Fruit fly (Drosophila melanogaster) whole organism, embryonic: ENCODE results near the gene hng2.
A peak's percentile ranks its signal among the peaks of the same experiment; 100 is the strongest.

ENCODE experiments used
- Adf1 ChIP-seq: fragments of 200-800 bp; sonication (Bioruptor generic); IDR thresholded peaks from 2 replicates; pipeline ENCODE4 v1.3.6; 2022; ENCODE audit warnings: missing biosample characterization, missing genetic modification characterization
- Awh ChIP-seq: fragments of 200-800 bp; sonication (Bioruptor generic); IDR thresholded peaks from 2 replicates; pipeline ENCODE4, ENCODE4 v1.3.6; 2022; ENCODE audit warnings: missing biosample characterization, missing genetic modification characterization
- CG10959 ChIP-seq: fragments of 200-800 bp; sonication (Bioruptor generic); IDR thresholded peaks from 2 replicates; pipeline ENCODE4 v1.3.6; 2022; ENCODE audit warnings: missing biosample characterization, missing genetic modification characterization
- CG12219 ChIP-seq: fragments of 200-800 bp; sonication (Bioruptor generic); optimal IDR thresholded peaks from 3 replicates; lab custom pipeline; 2018; ENCODE audit warnings: missing biosample characterization, mild to moderate bottlenecking, missing genetic modification characterization
- CG14014 ChIP-seq: fragments of 200-800 bp; sonication (Bioruptor generic); IDR thresholded peaks from 2 replicates; pipeline ENCODE4 v1.3.6; 2022; ENCODE audit warnings: missing biosample characterization, missing genetic modification characterization
- CG14965 ChIP-seq: fragments of 200-800 bp; sonication (Bioruptor generic); optimal IDR thresholded peaks from 2 replicates; lab custom pipeline; 2016; ENCODE audit warnings: missing biosample characterization, missing genetic modification characterization, borderline replicate concordance
- CG15601 ChIP-seq: fragments of 200-800 bp; sonication (Bioruptor generic); optimal IDR thresholded peaks from 3 replicates; lab custom pipeline; 2019; ENCODE audit warnings: missing biosample characterization, mild to moderate bottlenecking, missing genetic modification characterization, moderate library complexity
- CG17912 ChIP-seq: fragments of 200-800 bp; sonication (Bioruptor generic); optimal IDR thresholded peaks from 2 replicates; lab custom pipeline; 2018; ENCODE audit warnings: missing biosample characterization, mild to moderate bottlenecking, missing genetic modification characterization
- CG18262 ChIP-seq: fragments of 200-800 bp; optimal IDR thresholded peaks from 3 replicates; lab custom pipeline; 2019; ENCODE audit warnings: missing biosample characterization, mild to moderate bottlenecking, missing genetic modification characterization, moderate library complexity
- CG30431 ChIP-seq: fragments of 200-800 bp; sonication (Bioruptor generic); optimal IDR thresholded peaks from 2 replicates; lab custom pipeline; 2017; ENCODE audit warnings: missing biosample characterization, missing genetic modification characterization
- CG31365 ChIP-seq: fragments of 200-800 bp; sonication (Bioruptor generic); optimal IDR thresholded peaks from 2 replicates; lab custom pipeline; 2018; ENCODE audit warnings: missing biosample characterization, mild to moderate bottlenecking, missing genetic modification characterization
- CG34422 ChIP-seq: fragments of 200-800 bp; sonication (Bioruptor generic); IDR thresholded peaks from 3 replicates; pipeline ENCODE4 v1.3.6; 2022; ENCODE audit warnings: missing biosample characterization, missing genetic modification characterization
- CG4854 ChIP-seq: fragments of 200-800 bp; sonication (Bioruptor generic); optimal IDR thresholded peaks from 2 replicates; lab custom pipeline; 2016; ENCODE audit warnings: missing biosample characterization, missing genetic modification characterization, inconsistent platforms
- CG6272 ChIP-seq: fragments of 200-800 bp; sonication (Bioruptor generic); IDR thresholded peaks from 2 replicates; pipeline ENCODE4 v1.3.6; 2022; ENCODE audit warnings: missing biosample characterization, missing genetic modification characterization
- CG8924 ChIP-seq: fragments of 200-800 bp; optimal IDR thresholded peaks from 3 replicates; lab custom pipeline; 2019; ENCODE audit warnings: missing biosample characterization, mild to moderate bottlenecking, missing genetic modification characterization, moderate library complexity
- CG9727 ChIP-seq: fragments of 200-800 bp; sonication (Bioruptor generic); optimal IDR thresholded peaks from 3 replicates; lab custom pipeline; 2017; ENCODE audit warnings: missing biosample characterization, mild to moderate bottlenecking, missing genetic modification characterization
- Dbx ChIP-seq: fragments of 200-800 bp; sonication (Bioruptor generic); IDR thresholded peaks from 3 replicates; pipeline ENCODE4 v1.3.6; 2022; ENCODE audit warnings: missing biosample characterization, missing genetic modification characterization
- HHEX ChIP-seq: fragments of 200-800 bp; sonication (Bioruptor generic); optimal IDR thresholded peaks from 3 replicates; lab custom pipeline; 2017; ENCODE audit warnings: missing biosample characterization, mild to moderate bottlenecking, missing genetic modification characterization, missing genetic modification reagents
- HLH3B ChIP-seq: fragments of 200-800 bp; sonication (Bioruptor generic); IDR thresholded peaks from 2 replicates; pipeline ENCODE4 v1.3.6; 2022; ENCODE audit warnings: missing biosample characterization, missing genetic modification characterization
- HLHmδ ChIP-seq: fragments of 200-800 bp; sonication (Bioruptor generic); optimal IDR thresholded peaks from 2 replicates; lab custom pipeline; 2018; ENCODE audit warnings: missing biosample characterization, mild to moderate bottlenecking, missing genetic modification characterization, moderate library complexity
- Lhr ChIP-seq: fragments of 200-800 bp; sonication (Bioruptor generic); optimal IDR thresholded peaks from 3 replicates; lab custom pipeline; 2017; ENCODE audit warnings: mild to moderate bottlenecking, missing biosample characterization, missing genetic modification reagents, missing genetic modification characterization
- MBD-R2 ChIP-seq: fragments of 200-800 bp; sonication (Bioruptor generic); IDR thresholded peaks from 2 replicates; pipeline ENCODE4 v1.3.6; 2022; ENCODE audit warnings: missing biosample characterization, missing genetic modification characterization
- Nf-YB ChIP-seq: fragments of 200-800 bp; sonication (Bioruptor generic); optimal IDR thresholded peaks from 3 replicates; lab custom pipeline; 2019; ENCODE audit warnings: missing biosample characterization, mild to moderate bottlenecking, missing genetic modification characterization, moderate library complexity
- chn ChIP-seq: fragments of 200-800 bp; sonication (Bioruptor generic); optimal IDR thresholded peaks from 2 replicates; lab custom pipeline; 2016; ENCODE audit warnings: missing biosample characterization, missing genetic modification characterization
- dan ChIP-seq: fragments of 200-800 bp; sonication (Bioruptor generic); IDR thresholded peaks from 2 replicates; pipeline ENCODE4 v1.3.6; 2022; ENCODE audit warnings: missing biosample characterization, missing genetic modification characterization
- eyg ChIP-seq: fragments of 200-800 bp; sonication (Bioruptor generic); optimal IDR thresholded peaks from 3 replicates; lab custom pipeline; 2016; ENCODE audit warnings: missing biosample characterization, missing genetic modification characterization
- ftz-f1 ChIP-seq: fragments of 200-800 bp; sonication (Bioruptor generic); optimal IDR thresholded peaks from 2 replicates; lab custom pipeline; 2016; ENCODE audit warnings: missing biosample characterization, missing genetic modification characterization
- gro ChIP-seq: fragments of 200-800 bp; sonication (Bioruptor generic); optimal IDR thresholded peaks from 2 replicates; lab custom pipeline; 2016; ENCODE audit warnings: missing biosample characterization, missing genetic modification characterization
- gsb-n ChIP-seq: fragments of 200-800 bp; sonication (Bioruptor generic); optimal IDR thresholded peaks from 3 replicates; lab custom pipeline; 2018; ENCODE audit warnings: missing biosample characterization, mild to moderate bottlenecking, missing genetic modification characterization
- hth ChIP-seq: fragments of >200 bp; optimal IDR thresholded peaks from 2 replicates; lab custom pipeline; 2017; ENCODE audit warnings: inconsistent platforms
- kni ChIP-seq: fragments of 200-800 bp; sonication (Bioruptor generic); optimal IDR thresholded peaks from 3 replicates; lab custom pipeline; 2017; ENCODE audit warnings: mild to moderate bottlenecking, missing biosample characterization, missing genetic modification reagents, missing genetic modification characterization
- lilli ChIP-seq: fragments of 200-800 bp; sonication (Bioruptor generic); optimal IDR thresholded peaks from 3 replicates; lab custom pipeline; 2016; ENCODE audit warnings: missing biosample characterization, missing genetic modification characterization
- luna ChIP-seq: fragments of 200-800 bp; sonication (Bioruptor generic); optimal IDR thresholded peaks from 2 replicates; lab custom pipeline; 2016; ENCODE audit warnings: missing biosample characterization, missing genetic modification characterization
- org-1 ChIP-seq: fragments of 200-800 bp; sonication (Bioruptor generic); optimal IDR thresholded peaks from 2 replicates; lab custom pipeline; 2017; ENCODE audit warnings: missing biosample characterization, missing genetic modification characterization
- p53 ChIP-seq: fragments of 200-800 bp; sonication (Bioruptor generic); optimal IDR thresholded peaks from 2 replicates; lab custom pipeline; 2016; ENCODE audit warnings: missing biosample characterization, missing genetic modification characterization
- pan ChIP-seq, 4 experiments: fragments of >200 bp in 3 of 4; fragments of 200-800 bp in 1 of 4; sonication (Bioruptor generic) in 1 of 4; optimal IDR thresholded peaks in 3 of 4; IDR thresholded peaks in 1 of 4; 2 replicates each; pipeline versions ENCODE4 v1.3.6 to Lab custom; 2017 to 2022; ENCODE audit warnings: missing biosample characterization in 2 of 4, missing genetic modification characterization in 2 of 4, mixed read lengths in 1 of 4
- pita ChIP-seq: fragments of 200-800 bp; sonication (Bioruptor generic); optimal IDR thresholded peaks from 2 replicates; lab custom pipeline; 2017; ENCODE audit warnings: missing biosample characterization, mild to moderate bottlenecking, missing genetic modification characterization
- row ChIP-seq: fragments of 200-800 bp; sonication (Bioruptor generic); IDR thresholded peaks from 3 replicates; pipeline ENCODE4 v1.3.6; 2022; ENCODE audit warnings: missing biosample characterization, missing genetic modification characterization
- schlank ChIP-seq: fragments of 200-800 bp; sonication (Bioruptor generic); optimal IDR thresholded peaks from 2 replicates; lab custom pipeline; 2018; ENCODE audit warnings: missing biosample characterization, mild to moderate bottlenecking, missing genetic modification characterization
- sens ChIP-seq: fragments of 200-800 bp; sonication (Bioruptor generic); peaks from one replicate; lab custom pipeline; 2016; ENCODE audit warnings: missing biosample characterization, missing genetic modification characterization
- sens-2 ChIP-seq: fragments of 200-800 bp; sonication (Bioruptor generic); IDR thresholded peaks from 2 replicates; pipeline ENCODE4 v1.3.6; 2022; ENCODE audit warnings: missing biosample characterization, missing genetic modification characterization
- sisA ChIP-seq: fragments of 200-800 bp; sonication (Bioruptor generic); IDR thresholded peaks from 2 replicates; pipeline ENCODE4 v1.3.6; 2022; ENCODE audit warnings: missing biosample characterization, missing genetic modification characterization
- slou ChIP-seq: fragments of 200-800 bp; sonication (Bioruptor generic); optimal IDR thresholded peaks from 3 replicates; lab custom pipeline; 2016; ENCODE audit warnings: missing biosample characterization, missing genetic modification characterization
- sug ChIP-seq: fragments of 200-800 bp; optimal IDR thresholded peaks from 2 replicates; lab custom pipeline; 2019; ENCODE audit warnings: missing biosample characterization, mild to moderate bottlenecking, missing genetic modification characterization, moderate library complexity
- tap ChIP-seq: fragments of 200-800 bp; optimal IDR thresholded peaks from 3 replicates; lab custom pipeline; 2019; ENCODE audit warnings: missing biosample characterization, mild to moderate bottlenecking, missing genetic modification characterization, moderate library complexity
- tgo ChIP-seq: fragments of 200-800 bp; sonication (Bioruptor generic); IDR thresholded peaks from 3 replicates; pipeline ENCODE4 v1.3.6; 2022; ENCODE audit warnings: missing biosample characterization, missing genetic modification characterization
- tio ChIP-seq: fragments of 200-800 bp; sonication (Bioruptor generic); optimal IDR thresholded peaks from 2 replicates; lab custom pipeline; 2017; ENCODE audit warnings: missing biosample characterization, missing genetic modification characterization, inconsistent platforms
- tup ChIP-seq: fragments of 200-800 bp; sonication (Bioruptor generic); optimal IDR thresholded peaks from 2 replicates; lab custom pipeline; 2016; ENCODE audit warnings: missing biosample characterization, mild to moderate bottlenecking, missing genetic modification characterization, moderate library complexity
- wor ChIP-seq: fragments of 200-800 bp; sonication (Bioruptor generic); IDR thresholded peaks from 2 replicates; pipeline ENCODE4 v1.3.6; 2022; ENCODE audit warnings: missing biosample characterization, missing genetic modification characterization
- zfh2 ChIP-seq: fragments of 200-800 bp; sonication (Bioruptor generic); optimal IDR thresholded peaks from 2 replicates; lab custom pipeline; 2016; ENCODE audit warnings: missing biosample characterization, missing genetic modification characterization

hng2 gene

DNA sequence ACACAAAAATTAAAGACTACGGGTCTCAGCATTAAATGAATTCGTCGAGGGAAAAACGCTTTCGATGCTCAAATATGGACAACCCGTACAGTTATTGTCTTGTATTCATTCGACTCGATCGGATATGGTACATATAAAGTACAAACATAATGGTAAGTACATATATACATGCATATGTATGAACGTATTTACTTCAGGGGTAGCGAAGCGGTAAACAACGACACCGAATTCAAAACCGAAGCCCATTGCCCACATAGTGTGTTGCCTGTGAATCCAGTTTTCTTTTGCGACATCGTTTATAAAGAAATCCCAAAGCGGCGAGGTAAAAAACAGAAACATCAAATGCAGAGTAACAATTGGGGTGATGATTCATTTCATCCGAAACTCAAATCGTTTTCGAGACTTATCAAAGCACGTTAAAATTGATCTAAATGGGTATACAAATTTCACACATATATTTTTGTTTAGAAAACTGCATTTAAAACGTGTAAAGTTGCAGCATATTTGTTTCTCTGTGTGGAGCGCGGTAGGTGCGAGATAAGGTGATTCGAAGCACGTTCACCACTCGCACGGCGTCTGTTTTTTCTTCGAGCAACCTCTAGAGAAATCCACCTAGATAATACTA, 6.3 kb downstream of the hng2 start (continued):
- TF ChIP-seq slou (GFP tag; lab: Kevin White, UChicago) (peak; percentile 45), wor (GFP tag; lab: Robert Waterston, UW) (0 out of 2 replicates have a peak, but pooled peaks have one; percentile 14), pita (GFP tag; lab: Kevin White, UChicago) (no peak), row (GFP tag; lab: Robert Waterston, UW) (peak; percentile 76), Lhr (GFP tag; lab: Kevin White, UChicago) (no peak), sens-2 (GFP tag; lab: Robert Waterston, UW) (no peak), sisA (GFP tag; lab: Robert Waterston, UW) (peak; percentile 61), Awh (peak; percentile 81; the same call in 1 of the 2 replicates), CG31365 (tag; lab: Kevin White, UChicago) (no peak), CG34422 (GFP tag; lab: Robert Waterston, UW) (peak; percentile 48; the same call in 2 of the 3 replicates), luna (no peak), HHEX (GFP tag; lab: Kevin White, UChicago) (peak; percentile 54), Dbx (0 out of 3 replicates have a peak, but pooled peaks have one; percentile 54), zfh2 (GFP tag; lab: Kevin White, UChicago) (peak; percentile 32), MBD-R2 (GFP tag; lab: Robert Waterston, UW) (0 out of 2 replicates have a peak, but pooled peaks have one; percentile 11), CG4854 (GFP tag; lab: Kevin White, UChicago) (no peak), CG8924 (tag; lab: Kevin White, UChicago) (peak; percentile 31), Nf-YB (GFP tag; lab: Kevin White, UChicago) (no peak), dan (GFP tag; lab: Robert Waterston, UW) (no peak), CG30431 (GFP tag; lab: Kevin White, UChicago) (peak; percentile 19), sug (no peak), eyg (no peak), gro (GFP tag; lab: Kevin White, UChicago) (no peak), ftz-f1 (GFP tag; lab: Kevin White, UChicago) (no peak), org-1 (GFP tag; lab: Kevin White, UChicago) (peak; percentile 59), tio (GFP tag; lab: Kevin White, UChicago) (peak; percentile 46), tup (peak; percentile 4), CG6272 (GFP tag; lab: Robert Waterston, UW) (peak; percentile 53; the same call in 1 of the 2 replicates), CG14014 (GFP tag; lab: Robert Waterston, UW) (peak; percentile 55; the same call in 1 of the 2 replicates), CG18262 (tag; lab: Kevin White, UChicago) (peak; percentile 26), lilli (peak; percentile 59), HLH3B (GFP tag; lab: Robert Waterston, UW) (peak; percentile 47), Adf1 (GFP tag; lab: Robert Waterston, UW) (no peak; the same call in 1 of the 2 replicates), CG17912 (GFP tag; lab: Kevin White, UChicago) (no peak), hth (no peak), CG15601 (peak; percentile 12), sens (GFP tag; lab: Kevin White, UChicago) (peak; percentile 92), CG12219 (GFP tag; lab: Kevin White, UChicago) (peak; percentile 36), chn (GFP tag; lab: Kevin White, UChicago) (peak; percentile 29), p53 (no peak), CG14965 (GFP tag; lab: Kevin White, UChicago) (peak; percentile 42), tgo (peak; percentile 59), CG9727 (GFP tag; lab: Kevin White, UChicago) (peak; percentile 36), kni (GFP tag; lab: Kevin White, UChicago) (peak; percentile 52), tap (tag; lab: Kevin White, UChicago) (no peak), gsb-n (tag; lab: Kevin White, UChicago) (peak; percentile 31), pan (optimal IDR thresholded peaks at IDR 0.05; lab: Kevin White, UChicago) (no peak), pan (GFP tag; optimal IDR thresholded peaks at IDR 0.05 in 1 of 2, IDR thresholded peaks at IDR 0.05 in 1 of 2) (peak in 1 of 2 experiments; percentile 67), CG10959 (GFP tag; lab: Robert Waterston, UW) (peak; percentile 17; the same call in 1 of the 2 replicates), HLHmδ (GFP tag; lab: Kevin White, UChicago) (no peak), schlank (tag; lab: Kevin White, UChicago) (peak; percentile 20)
